Worm (Caenorhabditis elegans) whole organism, midembryonic: Measurements from ENCODE around the gene Y55F3BR.11.

Source experiments
- T22C8.4 ChIP-seq: fragments of 200-800 bp; sonication (Bioruptor generic); IDR thresholded peaks from 2 replicates; pipeline ENCODE4 v1.3.6; 2022; ENCODE audit warnings: missing genetic modification characterization, missing compliant biosample characterization
- cog-1 ChIP-seq: sonication (generic microtip); optimal IDR thresholded peaks from 2 replicates; lab custom pipeline; 2016; ENCODE audit warnings: missing genetic modification characterization, missing compliant biosample characterization
- flt-1 ChIP-seq: fragments of 200-800 bp; sonication (Bioruptor generic); IDR thresholded peaks from 2 replicates; pipeline ENCODE4 v1.3.6; 2022; ENCODE audit warnings: missing genetic modification characterization, missing compliant biosample characterization
- klf-2 ChIP-seq: fragments of 200-800 bp; sonication (Bioruptor generic); conservative IDR thresholded peaks from 2 replicates; pipeline ENCODE4 v1.3.6; 2022; ENCODE audit warnings: missing genetic modification reagents, missing genetic modification characterization, missing compliant biosample characterization
- med-1 ChIP-seq: sonication (generic microtip); optimal IDR thresholded peaks from 2 replicates; lab custom pipeline; 2017; ENCODE audit warnings: missing genetic modification characterization, mild to moderate bottlenecking, missing compliant biosample characterization, antibody characterized with exemption, missing genetic modification reagents; ENCODE audit not compliant: insufficient read depth
- ref-1 ChIP-seq: fragments of 200-800 bp; sonication (Bioruptor generic); conservative IDR thresholded peaks from 2 replicates; pipeline ENCODE4 v1.3.6; 2022; ENCODE audit warnings: missing genetic modification reagents, missing genetic modification characterization, missing compliant biosample characterization
- tab-1 ChIP-seq: fragments of 200-800 bp; sonication (Bioruptor generic); IDR thresholded peaks from 2 replicates; pipeline ENCODE4 v1.3.6; 2022; ENCODE audit warnings: missing genetic modification characterization, missing compliant biosample characterization
- ztf-23 ChIP-seq: fragments of 200-800 bp; sonication (Bioruptor generic); IDR thresholded peaks from 2 replicates; pipeline ENCODE4 v1.3.6; 2022; ENCODE audit warnings: missing genetic modification reagents, missing genetic modification characterization, missing compliant biosample characterization
- ztf-29 ChIP-seq: fragments of 200-800 bp; sonication (Bioruptor generic); IDR thresholded peaks from 2 replicates; pipeline ENCODE4 v1.3.6; 2022; ENCODE audit warnings: missing genetic modification reagents, missing genetic modification characterization, missing compliant biosample characterization

Y55F3BR.11 gene

ce11 chrIV:854357-855269, at the start of gene Y55F3BR.11, which contains the start of gene lem-4:
Gene Y55F3BR.11, plus strand, starts transcription at chrIV:855219.
Gene lem-4, minus strand, starts transcription at chrIV:854780.
- TF ChIP-seq med-1 (GFP tag; lab: Kevin White, UChicago) (no peak), flt-1 (GFP tag; lab: Robert Waterston, UW) (no peak), ztf-29 (GFP tag; lab: Robert Waterston, UW) (no peak), ztf-23 (GFP tag; lab: Robert Waterston, UW) (no peak), T22C8.4 (no peak), tab-1 (GFP tag; lab: Robert Waterston, UW) (no peak), cog-1 (tag; lab: Kevin White, UChicago) (no peak), klf-2 (no peak)

DNA sequence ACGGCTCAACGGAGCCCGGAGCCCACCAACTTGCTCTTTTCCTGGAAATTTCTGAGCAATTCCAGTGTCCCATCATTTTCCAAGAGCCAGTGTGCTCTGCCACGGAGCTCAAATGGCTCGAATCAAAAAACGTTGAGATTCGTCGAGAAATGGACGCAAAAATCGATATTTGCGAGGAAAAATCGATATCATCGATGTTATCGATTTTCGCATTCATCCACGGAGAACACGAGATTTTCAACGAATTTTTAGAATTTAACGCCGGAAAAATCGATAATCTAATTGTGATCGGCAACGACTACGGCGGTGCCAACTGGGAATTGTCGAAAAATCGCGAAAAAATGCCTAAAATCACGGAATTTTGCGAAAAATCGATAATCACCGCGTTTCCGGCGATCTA, 49.3 kb upstream of the Y55F3BR.11 start:
- no peak for TF ChIP-seq ztf-23 (GFP tag; lab: Robert Waterston, UW)
- no peak for TF ChIP-seq ref-1 (GFP tag; lab: Robert Waterston, UW)
- no peak for TF ChIP-seq ztf-29 (GFP tag; lab: Robert Waterston, UW)
- TF ChIP-seq T22C8.4: peak; percentile 59

DNA sequence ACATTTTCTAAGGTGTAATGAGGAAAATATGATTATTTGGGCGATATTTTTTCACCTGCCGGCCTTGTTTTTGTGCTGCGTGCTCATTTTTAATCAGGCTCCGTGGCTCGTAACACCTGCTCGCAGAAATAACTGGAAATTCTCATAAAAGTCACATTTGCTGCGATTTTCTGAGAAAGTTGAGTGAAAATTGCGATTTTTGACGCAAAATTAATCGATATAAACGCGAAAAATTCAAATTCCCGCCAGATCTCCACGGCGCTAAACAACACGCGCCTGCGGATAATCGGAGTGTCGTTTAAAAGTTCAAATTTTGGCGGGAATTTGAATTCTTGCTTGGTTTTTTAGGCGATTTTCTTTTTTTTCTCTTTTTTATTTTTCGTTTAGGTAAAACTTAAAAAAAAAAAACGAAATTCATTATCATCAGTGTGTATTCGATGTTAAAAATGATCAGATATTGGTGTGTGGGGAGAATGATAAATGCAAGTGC, 47.9 kb upstream of the Y55F3BR.11 start, which contains the start of gene Y55F3BL.6:
Gene Y55F3BL.6 (minus strand): TSS at position 51 of the 490 bp plus-strand sequence.
- TF ChIP-seq cog-1 (tag; lab: Kevin White, UChicago) (no peak), med-1 (GFP tag; lab: Kevin White, UChicago) (no peak), flt-1 (GFP tag; lab: Robert Waterston, UW) (no peak), klf-2 (no peak), ztf-29 (GFP tag; lab: Robert Waterston, UW) (no peak), tab-1 (GFP tag; lab: Robert Waterston, UW) (no peak), ref-1 (GFP tag; lab: Robert Waterston, UW) (no peak), ztf-23 (GFP tag; lab: Robert Waterston, UW) (no peak), T22C8.4 (no peak)

DNA sequence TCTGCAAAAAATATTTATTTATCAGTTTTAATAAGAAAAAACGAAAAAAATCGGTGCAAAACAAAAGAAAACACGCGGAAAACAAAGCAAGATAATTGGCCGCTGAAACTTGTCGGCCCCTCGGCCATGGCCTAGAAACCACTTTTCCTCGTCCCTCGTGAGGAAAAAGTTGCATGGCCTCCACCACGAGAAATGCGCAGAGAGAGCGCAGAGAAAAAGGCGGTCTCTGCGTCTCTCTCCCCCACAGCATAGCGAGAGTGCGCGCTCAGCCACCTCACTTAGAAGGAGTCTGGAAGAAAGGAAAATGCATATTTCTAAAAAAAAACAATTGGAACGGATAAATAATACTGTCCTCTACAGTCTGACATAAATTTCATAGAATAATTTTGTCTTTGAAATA, 41.7 kb upstream of the Y55F3BR.11 start:
- TF ChIP-seq ztf-23 (GFP tag; lab: Robert Waterston, UW) (peak; percentile 74), tab-1 (GFP tag; lab: Robert Waterston, UW) (0 out of 2 replicates have a peak, but pooled peaks have one; percentile 65), klf-2 (peak; percentile 59; the same call in 1 of the 2 replicates), flt-1 (GFP tag; lab: Robert Waterston, UW) (peak; percentile 71; the same call in 1 of the 2 replicates)

ce11 chrIV:817879-818278, 37.1 kb upstream of the Y55F3BR.11 start:
- TF ChIP-seq flt-1 (GFP tag; lab: Robert Waterston, UW) (no peak), klf-2 (no peak), T22C8.4 (no peak), ztf-29 (GFP tag; lab: Robert Waterston, UW) (no peak), ztf-23 (GFP tag; lab: Robert Waterston, UW) (no peak), ref-1 (GFP tag; lab: Robert Waterston, UW) (no peak), cog-1 (tag; lab: Kevin White, UChicago) (no peak), tab-1 (GFP tag; lab: Robert Waterston, UW) (no peak), med-1 (GFP tag; lab: Kevin White, UChicago) (no peak)

ce11 chrIV:824854-825253, 30.2 kb upstream of the Y55F3BR.11 start, which contains the start of gene zipt-15:
Gene zipt-15, minus strand, starts transcription at chrIV:824954.
- no peak for TF ChIP-seq cog-1 (tag; lab: Kevin White, UChicago)

DNA sequence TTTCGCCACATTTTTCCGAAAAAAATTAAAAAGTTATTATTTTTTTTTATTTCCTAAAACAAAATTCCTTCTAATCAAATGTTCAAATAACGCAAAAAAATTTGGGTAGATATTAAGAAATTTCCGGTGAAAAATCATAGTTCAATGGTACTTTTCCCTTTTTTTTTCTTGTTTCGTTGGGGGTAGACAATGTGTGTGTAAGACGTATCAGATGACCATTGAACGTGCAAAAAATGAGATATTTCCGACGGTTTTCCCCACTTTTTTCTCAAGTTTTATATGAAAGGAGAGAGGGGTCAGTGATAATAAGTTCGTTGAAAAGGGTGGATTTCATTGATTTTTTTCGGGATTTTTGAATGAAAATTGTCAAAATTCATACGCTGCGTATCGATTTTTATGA, 28.9 kb upstream of the Y55F3BR.11 start:
- TF ChIP-seq flt-1 (GFP tag; lab: Robert Waterston, UW) (no peak), med-1 (GFP tag; lab: Kevin White, UChicago) (no peak), klf-2 (no peak), ztf-29 (GFP tag; lab: Robert Waterston, UW) (no peak), cog-1 (tag; lab: Kevin White, UChicago) (no peak), ref-1 (GFP tag; lab: Robert Waterston, UW) (no peak), T22C8.4 (no peak)

DNA sequence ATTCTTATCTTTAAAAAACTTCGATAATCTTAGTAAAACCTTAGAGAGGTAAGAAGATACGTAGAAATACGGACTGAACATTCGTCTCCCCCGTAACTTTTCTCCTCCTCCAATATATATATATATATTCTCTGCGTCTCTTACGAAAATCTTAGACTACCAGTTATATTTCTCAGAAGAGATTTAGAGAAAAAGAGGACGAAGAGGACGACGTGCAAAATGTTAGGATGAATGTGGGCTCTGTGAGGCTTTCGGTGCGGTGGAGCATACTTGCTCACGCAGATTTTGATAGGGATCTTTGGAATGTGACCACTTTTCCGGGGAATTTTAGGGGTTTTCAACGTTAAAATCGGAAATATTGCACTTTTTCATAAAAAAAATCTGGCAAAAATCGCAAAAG, 26.6 kb upstream of the Y55F3BR.11 start:
- TF ChIP-seq ref-1 (GFP tag; lab: Robert Waterston, UW) (no peak), ztf-29 (GFP tag; lab: Robert Waterston, UW) (peak; percentile 54; the same call in 1 of the 2 replicates), cog-1 (tag; lab: Kevin White, UChicago) (peak; percentile 67)

- TF ChIP-seq klf-2 (no peak), T22C8.4 (no peak), cog-1 (tag; lab: Kevin White, UChicago) (no peak), ref-1 (GFP tag; lab: Robert Waterston, UW) (no peak), ztf-29 (GFP tag; lab: Robert Waterston, UW) (no peak), ztf-23 (GFP tag; lab: Robert Waterston, UW) (no peak), tab-1 (GFP tag; lab: Robert Waterston, UW) (no peak), flt-1 (GFP tag; lab: Robert Waterston, UW) (no peak), med-1 (GFP tag; lab: Kevin White, UChicago) (no peak)
Measured at ce11 chrIV:829107-829506, 25.9 kb upstream of the Y55F3BR.11 start.

DNA sequence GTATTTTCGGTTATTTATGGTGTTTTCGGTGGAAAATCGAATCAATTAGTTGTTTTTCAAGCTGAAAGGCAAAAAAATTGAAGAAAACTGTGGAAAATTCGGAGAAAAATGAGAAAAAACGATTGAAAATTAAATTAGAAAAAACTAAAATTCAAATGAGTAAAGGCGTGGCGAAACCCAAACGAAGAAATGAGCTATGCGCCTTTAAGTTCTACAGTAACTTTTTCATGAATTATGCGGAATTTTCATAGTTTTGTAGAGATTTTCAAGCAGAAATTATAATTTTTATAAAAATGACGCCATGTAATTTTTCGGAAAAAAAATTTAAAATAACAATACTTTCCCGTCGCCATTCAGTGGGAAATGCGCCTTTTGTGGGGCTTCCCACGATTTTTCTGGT, 25.3 kb upstream of the Y55F3BR.11 start:
- TF ChIP-seq ref-1 (GFP tag; lab: Robert Waterston, UW) (no peak), med-1 (GFP tag; lab: Kevin White, UChicago) (no peak), ztf-23 (GFP tag; lab: Robert Waterston, UW) (no peak), ztf-29 (GFP tag; lab: Robert Waterston, UW) (no peak), cog-1 (tag; lab: Kevin White, UChicago) (no peak), flt-1 (GFP tag; lab: Robert Waterston, UW) (no peak), klf-2 (no peak), T22C8.4 (no peak), tab-1 (GFP tag; lab: Robert Waterston, UW) (no peak)
